Worm (Caenorhabditis elegans): ENCODE measurements around the gene brc-2.

The brc-2 gene

DNA sequence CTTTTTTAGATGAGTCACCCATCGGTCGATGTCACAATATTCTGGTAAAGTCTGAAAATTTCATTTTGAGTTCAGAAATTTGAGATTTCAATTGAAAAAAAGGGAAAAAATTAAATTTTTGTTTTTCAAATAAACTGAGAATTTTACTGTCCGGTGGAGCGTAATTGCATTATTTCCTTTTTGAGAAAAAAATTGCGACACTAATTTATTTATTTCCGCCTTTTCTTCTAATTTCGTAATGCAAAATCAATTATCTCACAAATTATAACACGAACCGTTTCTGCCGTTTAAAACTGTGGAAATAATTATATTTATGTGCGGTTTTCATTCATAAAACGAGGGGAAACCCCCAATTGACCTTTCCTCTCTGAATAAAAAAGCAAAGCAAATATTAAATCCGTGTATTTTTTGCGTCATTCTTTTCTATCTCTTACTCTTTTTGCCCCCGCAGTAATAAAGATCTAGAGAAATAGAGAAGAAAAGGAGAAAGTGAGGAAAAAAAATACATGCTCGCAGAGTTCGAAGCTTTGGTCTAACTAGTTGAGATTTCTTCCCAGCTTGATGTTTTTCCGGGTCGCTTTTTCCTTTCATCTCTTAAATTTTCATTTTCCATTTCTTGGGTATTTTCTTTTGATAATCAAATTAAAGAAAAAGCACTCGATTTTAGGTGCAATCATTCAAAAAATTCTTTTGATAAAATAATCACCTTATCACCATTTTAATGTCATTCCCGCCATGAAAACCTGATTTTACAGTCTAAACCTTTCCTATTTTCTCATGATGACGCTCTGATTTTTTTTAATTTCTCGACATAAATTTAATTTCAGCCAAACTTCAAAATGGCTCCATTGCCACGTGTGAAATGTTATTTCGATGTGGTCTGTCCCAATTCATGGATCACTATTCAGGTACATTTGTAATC lies at the start of gene brc-2, which contains the start of gene T07E3.3:
TSS of gene brc-2 (minus strand) at position 51 of the 922 bp plus-strand sequence.
TSS of gene T07E3.3 (plus strand) at position 822 of the 922 bp plus-strand sequence.
- TF ChIP-seq tab-1 (GFP tag; IDR thresholded peaks at IDR 0.05): no peak
- TF ChIP-seq flt-1 (GFP tag; IDR thresholded peaks at IDR 0.05): no peak
- no peak for TF ChIP-seq med-1 (GFP tag; optimal IDR thresholded peaks at IDR 0.05; ENCODE audit: insufficient read depth)
- no peak for TF ChIP-seq ztf-23 (GFP tag; IDR thresholded peaks at IDR 0.05)
- no peak for TF ChIP-seq ref-1 (GFP tag; conservative IDR thresholded peaks at IDR 0.05)
- TF ChIP-seq ztf-29 (GFP tag; IDR thresholded peaks at IDR 0.05): no peak
- TF ChIP-seq cog-1 (tag; optimal IDR thresholded peaks at IDR 0.05): no peak
- no peak for TF ChIP-seq klf-2 (GFP tag; conservative IDR thresholded peaks at IDR 0.05)
- no peak for TF ChIP-seq T22C8.4 (GFP tag; IDR thresholded peaks at IDR 0.05)

DNA sequence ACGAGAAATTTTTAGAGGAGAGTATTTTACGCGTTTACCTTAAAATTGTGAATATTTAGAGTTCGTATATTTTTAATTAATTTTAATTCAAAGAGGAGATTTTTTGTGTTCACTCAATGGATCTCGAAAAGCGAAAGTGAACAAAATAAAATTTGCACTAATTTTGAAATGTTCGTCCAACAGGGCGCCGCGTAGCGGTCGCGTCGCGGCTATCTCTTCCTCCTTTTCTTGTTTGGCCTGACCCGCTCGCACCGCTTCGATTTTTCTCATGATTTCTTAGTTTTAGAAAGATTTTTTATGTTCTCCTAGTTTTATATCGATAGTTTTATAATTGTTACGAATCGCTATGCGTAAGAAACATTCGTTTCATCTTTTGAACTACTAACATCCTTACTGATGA lies 48.5 kb upstream of the brc-2 start:
- TF ChIP-seq ref-1 (GFP tag; conservative IDR thresholded peaks at IDR 0.05): no peak
- no peak for TF ChIP-seq T22C8.4 (GFP tag; IDR thresholded peaks at IDR 0.05)
- no peak for TF ChIP-seq med-1 (GFP tag; optimal IDR thresholded peaks at IDR 0.05; ENCODE audit: insufficient read depth)
- TF ChIP-seq flt-1 (GFP tag; IDR thresholded peaks at IDR 0.05): no peak
- TF ChIP-seq klf-2 (GFP tag; conservative IDR thresholded peaks at IDR 0.05): no peak

DNA sequence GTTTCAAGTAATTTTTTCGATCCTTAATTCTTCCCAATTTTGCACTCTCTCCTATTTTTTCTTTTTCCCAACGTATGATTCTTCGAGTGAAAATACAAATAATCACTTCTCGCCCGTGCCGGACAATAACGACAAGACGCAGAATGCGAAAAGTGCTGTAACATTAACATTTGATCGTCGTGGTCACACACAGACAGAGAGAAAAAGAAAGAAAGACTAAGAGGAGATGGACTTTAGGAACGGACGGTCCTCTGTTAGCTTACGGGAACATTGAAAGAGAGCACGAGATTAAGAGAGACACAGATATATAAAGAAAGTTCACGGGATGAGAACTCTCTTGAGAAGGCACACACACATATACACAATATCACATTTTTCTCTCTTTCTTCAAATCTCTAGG lies 45.0 kb upstream of the brc-2 start:
- no peak for TF ChIP-seq flt-1 (GFP tag; IDR thresholded peaks at IDR 0.05)
- no peak for TF ChIP-seq klf-2 (GFP tag; conservative IDR thresholded peaks at IDR 0.05)
- peak; percentile 44 for TF ChIP-seq cog-1 (tag; optimal IDR thresholded peaks at IDR 0.05)

DNA sequence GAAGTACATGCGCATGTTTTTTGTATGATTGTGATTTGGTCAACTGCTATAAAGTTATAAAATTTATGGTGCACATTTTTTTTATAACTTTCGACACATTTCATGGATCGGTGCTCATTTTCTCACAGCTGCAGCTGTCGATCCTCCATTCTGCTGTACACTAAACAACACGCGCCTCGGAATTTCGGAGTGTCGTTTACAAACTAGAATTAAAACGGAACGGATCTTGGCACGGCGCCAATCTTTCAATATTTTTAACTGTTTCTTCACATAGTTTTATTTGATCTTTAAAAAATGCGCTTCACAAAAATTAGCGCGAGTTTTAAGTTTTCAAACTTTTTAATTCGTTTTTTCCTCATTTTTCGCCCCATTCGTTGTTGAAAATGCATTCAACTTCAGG lies 43.5 kb upstream of the brc-2 start, which contains the start of gene let-711:
TSS of gene let-711 (plus strand) at position 337 of the 400 bp plus-strand sequence.
- TF ChIP-seq ztf-23 (GFP tag; IDR thresholded peaks at IDR 0.05): no peak
- no peak for TF ChIP-seq flt-1 (GFP tag; IDR thresholded peaks at IDR 0.05)

DNA sequence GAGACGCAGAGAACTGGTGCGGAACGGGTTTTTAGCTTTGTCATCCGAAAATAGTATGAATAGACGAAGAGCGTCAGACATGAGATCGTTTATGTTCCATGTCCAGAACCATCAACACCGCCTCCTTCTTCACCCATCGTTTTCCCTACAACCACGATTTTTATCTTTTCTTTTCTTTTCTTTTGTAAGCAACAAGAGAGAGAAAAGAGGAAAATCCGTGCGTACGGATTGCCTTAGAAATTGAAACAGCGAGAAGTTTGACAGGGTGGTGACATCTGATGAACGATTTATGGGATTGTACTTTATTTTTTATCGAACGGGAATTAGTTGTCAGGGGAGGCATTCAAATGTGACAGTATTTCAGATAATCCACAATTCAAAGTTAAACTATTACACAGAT lies 42.8 kb upstream of the brc-2 start, which contains the start of gene abu-13:
TSS of gene abu-13 (minus strand) at position 152 of the 400 bp plus-strand sequence.
- TF ChIP-seq ztf-23 (GFP tag; IDR thresholded peaks at IDR 0.05): no peak
- TF ChIP-seq med-1 (GFP tag; optimal IDR thresholded peaks at IDR 0.05; ENCODE audit: insufficient read depth): no peak
- no peak for TF ChIP-seq tab-1 (GFP tag; IDR thresholded peaks at IDR 0.05)
- no peak for TF ChIP-seq klf-2 (GFP tag; conservative IDR thresholded peaks at IDR 0.05)
- TF ChIP-seq T22C8.4 (GFP tag; IDR thresholded peaks at IDR 0.05): no peak
- no peak for TF ChIP-seq ref-1 (GFP tag; conservative IDR thresholded peaks at IDR 0.05)
- no peak for TF ChIP-seq flt-1 (GFP tag; IDR thresholded peaks at IDR 0.05)
- TF ChIP-seq ztf-29 (GFP tag; IDR thresholded peaks at IDR 0.05): no peak
- TF ChIP-seq cog-1 (tag; optimal IDR thresholded peaks at IDR 0.05): no peak

DNA sequence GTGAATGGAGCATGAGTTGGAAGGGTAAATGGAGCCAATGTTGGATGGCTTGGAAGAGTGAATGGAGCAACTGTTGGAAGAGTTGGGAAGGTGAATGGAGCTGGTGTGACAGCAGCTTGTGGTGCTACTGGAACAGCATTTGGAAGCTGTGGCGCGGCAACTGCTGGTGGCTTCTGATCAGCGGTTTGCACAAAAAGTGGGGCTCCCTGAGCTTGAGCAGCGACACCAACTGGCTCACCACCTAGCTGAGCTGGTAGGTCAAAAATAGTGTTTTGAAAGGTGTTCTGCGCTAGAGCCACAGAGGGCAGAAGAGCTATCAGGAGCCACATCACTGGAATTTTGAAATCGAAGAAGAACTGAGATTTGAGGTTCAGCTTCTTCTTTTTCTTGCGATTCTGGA lies 42.4 kb upstream of the brc-2 start:
- no peak for TF ChIP-seq med-1 (GFP tag; optimal IDR thresholded peaks at IDR 0.05; ENCODE audit: insufficient read depth)
- TF ChIP-seq tab-1 (GFP tag; IDR thresholded peaks at IDR 0.05): 0 out of 2 replicates have a peak, but pooled peaks have one; percentile 46

DNA sequence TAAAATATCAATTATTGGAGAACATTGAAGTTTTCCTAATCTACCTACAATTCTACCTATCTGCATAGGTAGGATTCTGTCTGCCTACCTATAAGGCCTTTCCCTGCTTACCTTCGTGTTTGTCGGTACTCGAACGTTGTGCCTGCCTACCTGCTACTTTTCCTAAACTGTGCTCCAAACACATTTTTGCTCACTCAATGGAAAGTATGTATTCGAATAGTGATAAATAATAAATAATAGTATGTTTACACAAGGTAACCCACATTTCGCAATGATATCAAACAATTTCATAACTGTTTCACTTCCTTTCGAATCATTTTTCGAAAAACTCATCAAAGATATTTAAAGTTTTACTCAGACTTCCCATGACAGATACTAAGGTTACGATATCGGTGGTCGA lies 36.6 kb upstream of the brc-2 start, which contains the start of gene F57B9.3:
TSS of gene F57B9.3 (plus strand) at position 301 of the 400 bp plus-strand sequence.
- no peak for TF ChIP-seq ztf-23 (GFP tag; IDR thresholded peaks at IDR 0.05)
- TF ChIP-seq flt-1 (GFP tag; IDR thresholded peaks at IDR 0.05): no peak
- no peak for TF ChIP-seq klf-2 (GFP tag; conservative IDR thresholded peaks at IDR 0.05)
- TF ChIP-seq tab-1 (GFP tag; IDR thresholded peaks at IDR 0.05): no peak
- TF ChIP-seq ref-1 (GFP tag; conservative IDR thresholded peaks at IDR 0.05): no peak
- no peak for TF ChIP-seq med-1 (GFP tag; optimal IDR thresholded peaks at IDR 0.05; ENCODE audit: insufficient read depth)
- TF ChIP-seq cog-1 (tag; optimal IDR thresholded peaks at IDR 0.05): no peak
- TF ChIP-seq T22C8.4 (GFP tag; IDR thresholded peaks at IDR 0.05): no peak
- no peak for TF ChIP-seq ztf-29 (GFP tag; IDR thresholded peaks at IDR 0.05)

DNA sequence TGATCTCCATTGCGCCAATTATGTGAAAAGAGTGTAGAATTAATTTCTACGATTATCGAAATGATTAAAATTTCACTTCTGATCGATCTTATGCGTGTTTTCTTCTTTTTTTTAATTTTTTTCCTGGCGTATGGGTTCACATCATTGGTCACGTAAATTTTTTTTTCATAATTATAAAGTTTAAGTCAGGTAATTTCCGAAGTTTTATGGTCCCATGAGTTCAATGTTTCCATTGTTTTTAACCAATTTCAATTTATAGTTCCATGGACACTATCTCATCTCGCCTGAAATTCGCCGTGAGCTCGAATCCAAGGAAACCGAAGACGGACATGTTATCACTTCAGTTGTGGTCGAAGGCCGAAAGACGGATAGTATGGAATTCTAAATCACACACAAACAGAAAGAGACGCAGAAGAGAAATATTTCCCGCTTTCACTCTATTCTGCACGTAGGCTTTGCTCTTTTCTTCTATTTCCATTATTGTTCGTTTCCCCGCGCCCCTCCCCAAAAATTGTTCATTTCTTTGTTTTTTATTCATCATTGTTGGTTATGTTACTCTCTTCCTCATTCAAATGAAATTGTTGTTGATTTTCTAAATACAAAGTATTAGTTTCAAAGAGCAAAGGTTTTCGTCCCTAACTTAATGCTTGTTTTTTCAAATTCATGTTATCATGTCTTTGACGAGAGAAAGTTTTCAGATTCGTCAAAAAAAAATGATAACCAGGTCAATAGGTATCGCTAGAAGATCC lies 32.5 kb upstream of the brc-2 start, which contains the start of the genes F57B9.8 and coq-2:
TSS of gene F57B9.8 (minus strand) at position 51 of the 749 bp plus-strand sequence.
TSS of gene coq-2 (plus strand) at position 699 of the 749 bp plus-strand sequence.
- TF ChIP-seq ztf-23 (GFP tag; IDR thresholded peaks at IDR 0.05): no peak
- no peak for TF ChIP-seq ref-1 (GFP tag; conservative IDR thresholded peaks at IDR 0.05)

DNA sequence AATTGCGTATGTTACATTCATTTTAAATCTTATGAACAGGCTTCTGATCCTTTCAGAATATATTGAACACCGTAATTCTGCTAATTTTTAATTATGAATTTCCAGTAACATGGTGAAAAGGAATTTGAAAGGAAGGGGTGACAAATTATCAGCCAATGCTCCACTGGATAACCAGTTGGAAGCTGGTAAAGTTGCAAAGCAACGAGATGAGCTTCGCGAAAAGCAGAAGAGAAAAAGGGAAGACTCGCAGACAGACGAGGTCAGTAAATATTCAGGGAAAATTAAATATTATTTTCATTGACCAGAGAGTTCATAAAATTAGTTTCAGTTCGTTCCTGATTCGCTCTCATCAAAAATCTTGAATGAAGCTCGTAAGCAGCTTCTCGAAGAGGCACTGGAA lies 29.0 kb upstream of the brc-2 start, which contains the start of gene byn-1:
TSS of gene byn-1 (plus strand) at position 106 of the 400 bp plus-strand sequence.
- TF ChIP-seq med-1 (GFP tag; optimal IDR thresholded peaks at IDR 0.05; ENCODE audit: insufficient read depth) (no peak), flt-1 (GFP tag; IDR thresholded peaks at IDR 0.05) (no peak), ref-1 (GFP tag; conservative IDR thresholded peaks at IDR 0.05) (no peak), ztf-29 (GFP tag; IDR thresholded peaks at IDR 0.05) (no peak), ztf-23 (GFP tag; IDR thresholded peaks at IDR 0.05) (no peak), tab-1 (GFP tag; IDR thresholded peaks at IDR 0.05) (no peak), klf-2 (GFP tag; conservative IDR thresholded peaks at IDR 0.05) (no peak), T22C8.4 (GFP tag; IDR thresholded peaks at IDR 0.05) (no peak), cog-1 (tag; optimal IDR thresholded peaks at IDR 0.05) (no peak)

Data from whole organism, midembryonic.